Worm (Caenorhabditis elegans) whole organism, midembryonic: ENCODE results near the gene F52C9.3.

Experiments used
- flt-1 ChIP-seq: fragments of 200-800 bp; sonication (Bioruptor generic); IDR thresholded peaks from 2 replicates; pipeline ENCODE4 v1.3.6; 2022; ENCODE audit warnings: missing genetic modification characterization, missing compliant biosample characterization
- ref-1 ChIP-seq: fragments of 200-800 bp; sonication (Bioruptor generic); conservative IDR thresholded peaks from 2 replicates; pipeline ENCODE4 v1.3.6; 2022; ENCODE audit warnings: missing genetic modification reagents, missing genetic modification characterization, missing compliant biosample characterization
- tab-1 ChIP-seq: fragments of 200-800 bp; sonication (Bioruptor generic); IDR thresholded peaks from 2 replicates; pipeline ENCODE4 v1.3.6; 2022; ENCODE audit warnings: missing genetic modification characterization, missing compliant biosample characterization

DNA sequence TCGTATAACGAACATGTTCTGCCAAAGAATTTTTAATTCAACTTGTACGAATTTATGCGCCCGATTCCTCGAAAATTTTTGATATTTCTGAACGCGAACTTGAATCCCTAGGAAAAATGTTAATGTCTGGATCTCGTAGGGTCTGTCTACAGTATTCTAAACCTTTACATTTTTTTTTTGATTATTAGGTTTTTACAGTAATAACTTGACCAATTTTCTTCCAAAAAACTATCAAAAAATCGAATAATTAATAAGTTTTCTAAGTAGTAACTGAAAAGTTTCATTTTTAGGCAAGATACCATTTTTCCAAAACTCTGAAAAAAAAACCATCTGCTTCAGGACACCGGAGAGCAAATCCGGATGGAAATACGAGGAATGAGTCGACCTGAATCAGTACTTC lies 27.4 kb upstream of the F52C9.3 start:
- TF ChIP-seq flt-1 (GFP tag; lab: Robert Waterston, UW): no peak
- no peak for TF ChIP-seq tab-1
- TF ChIP-seq ref-1 (GFP tag; lab: Robert Waterston, UW): no peak
